Worm (Caenorhabditis elegans): ENCODE results near the gene fce-2.

Gene fce-2

DNA sequence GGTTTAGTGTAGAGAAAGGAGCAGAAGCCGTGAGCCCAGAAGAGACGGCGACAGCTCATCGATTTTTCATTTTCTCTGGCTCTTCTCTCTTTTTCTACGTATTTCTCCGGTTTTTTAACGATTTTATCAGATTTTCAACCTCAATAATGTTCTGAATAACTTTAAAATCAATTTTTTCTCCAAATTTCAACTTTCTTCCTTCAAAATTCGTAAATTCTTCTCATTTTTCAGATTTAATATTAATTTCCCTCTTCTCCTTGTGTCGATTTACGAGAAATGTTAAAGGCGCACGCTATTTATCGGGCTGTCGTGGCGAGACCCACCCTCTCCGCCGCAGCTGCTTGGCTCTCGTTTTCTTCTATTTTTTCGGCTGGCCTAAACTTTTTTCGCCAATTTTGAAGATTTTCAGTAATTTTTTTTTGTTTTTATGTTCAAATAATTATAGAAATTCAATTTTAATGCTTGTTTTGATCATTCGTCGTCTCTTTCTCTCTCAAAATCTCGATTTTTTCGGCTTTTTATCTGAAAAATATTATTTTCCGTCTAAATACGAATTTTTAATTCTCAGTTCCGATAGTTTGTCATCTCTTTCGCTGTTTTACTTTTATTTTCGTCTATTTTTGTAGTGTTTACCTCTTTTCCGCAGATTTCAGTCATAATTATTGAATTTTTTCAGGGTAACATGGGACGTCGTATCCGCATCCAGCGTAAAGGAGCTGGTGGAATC lies 54.1 kb downstream of the fce-2 start, which contains the start of the genes calf-1 and rpl-2 (continued):
- TF ChIP-seq ceh-8 (GFP tag; optimal IDR thresholded peaks at IDR 0.05) (no peak), nhr-19 (GFP tag; conservative IDR thresholded peaks at IDR 0.05) (peak; percentile 43), lin-35 (GFP tag; optimal IDR thresholded peaks at IDR 0.05) (peak; percentile 62 to 84), nhr-28 (tag; optimal IDR thresholded peaks at IDR 0.05) (no peak), hpl-2 (GFP tag; optimal IDR thresholded peaks at IDR 0.05) (no peak), C16A3.4 (tag; optimal IDR thresholded peaks at IDR 0.05) (peak; percentile 67), snu-23 (GFP tag; optimal IDR thresholded peaks at IDR 0.05) (peak; percentile 79), unc-30 (tag; optimal IDR thresholded peaks at IDR 0.05) (no peak), elt-2 (tag; optimal IDR thresholded peaks at IDR 0.05) (no peak), rnt-1 (tag; optimal IDR thresholded peaks at IDR 0.05) (peak; percentile 62), fkh-4 (tag; optimal IDR thresholded peaks at IDR 0.05; ENCODE audit: borderline replicate concordance) (no peak), ceh-88 (GFP tag; IDR thresholded peaks at IDR 0.05) (no peak), lin-13 (GFP tag; optimal IDR thresholded peaks at IDR 0.05) (peak; percentile 28), efl-3 (GFP tag; optimal IDR thresholded peaks at IDR 0.05) (no peak), nhr-47 (tag; optimal IDR thresholded peaks at IDR 0.05) (peak; percentile 69), isw-1 (GFP tag; IDR thresholded peaks at IDR 0.05) (peak; percentile 51), vab-15 (tag; optimal IDR thresholded peaks at IDR 0.05) (no peak), zag-1 (tag; optimal IDR thresholded peaks at IDR 0.05) (no peak), lir-3 (tag; optimal IDR thresholded peaks at IDR 0.05; ENCODE audit: poor library complexity) (no peak), F16B12.6 (tag; optimal IDR thresholded peaks at IDR 0.05) (peak; percentile 57), unc-98 (GFP tag; IDR thresholded peaks at IDR 0.05) (no peak), ets-5 (GFP tag; IDR thresholded peaks at IDR 0.05) (no peak), fos-1 (tag; optimal IDR thresholded peaks at IDR 0.05) (no peak), Y116A8C.19 (tag; optimal IDR thresholded peaks at IDR 0.05; ENCODE audit: borderline replicate concordance) (no peak), egl-13 (tag; optimal IDR thresholded peaks at IDR 0.05) (no peak), nhr-71 (tag; optimal IDR thresholded peaks at IDR 0.05) (peak; percentile 78), mef-2 (tag; optimal IDR thresholded peaks at IDR 0.05) (no peak), hlh-4 (tag; optimal IDR thresholded peaks at IDR 0.05) (no peak), sup-37 (GFP tag; optimal IDR thresholded peaks at IDR 0.05) (no peak), jun-1 (tag; optimal IDR thresholded peaks at IDR 0.05) (no peak), sox-4 (tag; optimal IDR thresholded peaks at IDR 0.05) (no peak), nhr-11 (tag; optimal IDR thresholded peaks at IDR 0.05) (no peak), nhr-85 (tag) (peak; percentile 80), lin-39 (tag; optimal IDR thresholded peaks at IDR 0.05) (no peak), mep-1 (tag; optimal IDR thresholded peaks at IDR 0.05) (peak; percentile 79), snpc-4 (tag; optimal IDR thresholded peaks at IDR 0.05) (no peak), fkh-10 (GFP tag; optimal IDR thresholded peaks at IDR 0.05) (no peak), dsc-1 (tag; optimal IDR thresholded peaks at IDR 0.05) (peak; percentile 57), ceh-90 (tag; optimal IDR thresholded peaks at IDR 0.05) (no peak), sptf-1 (tag; optimal IDR thresholded peaks at IDR 0.05) (no peak), elt-3 (tag; optimal IDR thresholded peaks at IDR 0.05) (peak in 1 of 6 experiments; percentile 51), grh-1 (GFP tag; IDR thresholded peaks at IDR 0.05) (no peak), swsn-7 (tag; optimal IDR thresholded peaks at IDR 0.05) (peak; percentile 53), efl-1 (optimal IDR thresholded peaks at IDR 0.05) (peak; percentile 69 to 70), efl-1 (GFP tag; optimal IDR thresholded peaks at IDR 0.05 in 1 of 2) (peak; percentile 63 to 94), aly-2 (tag; optimal IDR thresholded peaks at IDR 0.05) (no peak)
